Fruit fly (Drosophila melanogaster) whole organism, embryonic: ENCODE measurements around the gene CG17768.

Experiments
- Bgb ChIP-seq: fragments of 200-800 bp; sonication (Bioruptor generic); IDR thresholded peaks from 2 replicates; pipeline ENCODE4 v1.3.6; 2022; ENCODE audit warnings: missing biosample characterization, missing genetic modification characterization; ENCODE audit not compliant: partially characterized antibody
- CG11085 ChIP-seq: fragments of 200-800 bp; sonication (Bioruptor generic); IDR thresholded peaks from 2 replicates; pipeline ENCODE4 v1.3.6; 2022; ENCODE audit warnings: missing biosample characterization, missing genetic modification characterization
- CG11560 ChIP-seq: fragments of 200-800 bp; sonication (Bioruptor generic); IDR thresholded peaks from 3 replicates; pipeline ENCODE4 v1.3.6; 2022; ENCODE audit warnings: missing biosample characterization, missing genetic modification characterization
- CG12219 ChIP-seq: fragments of 200-800 bp; sonication (Bioruptor generic); optimal IDR thresholded peaks from 3 replicates; lab custom pipeline; 2018; ENCODE audit warnings: missing biosample characterization, mild to moderate bottlenecking, missing genetic modification characterization
- CG12299 ChIP-seq: fragments of 200-800 bp; sonication (Bioruptor generic); optimal IDR thresholded peaks from 2 replicates; lab custom pipeline; 2018; ENCODE audit warnings: missing biosample characterization, mild to moderate bottlenecking, missing genetic modification characterization
- CG12391 ChIP-seq: fragments of 200-800 bp; sonication (Bioruptor generic); optimal IDR thresholded peaks from 3 replicates; lab custom pipeline; 2018; ENCODE audit warnings: missing biosample characterization, mild to moderate bottlenecking, missing genetic modification characterization, moderate library complexity
- CG15514 ChIP-seq: fragments of 200-800 bp; sonication (Bioruptor generic); optimal IDR thresholded peaks from 3 replicates; lab custom pipeline; 2017; ENCODE audit warnings: missing biosample characterization, missing genetic modification characterization, mild to moderate bottlenecking, moderate library complexity, missing genetic modification reagents
- CG16779 ChIP-seq: fragments of 200-800 bp; sonication (Bioruptor generic); IDR thresholded peaks from 2 replicates; pipeline ENCODE4 v1.3.6; 2022; ENCODE audit warnings: missing biosample characterization, missing genetic modification characterization
- CG17612 ChIP-seq: fragments of 200-800 bp; sonication (Bioruptor generic); IDR thresholded peaks from 2 replicates; pipeline ENCODE4 v1.3.6; 2022; ENCODE audit warnings: missing biosample characterization, missing genetic modification characterization
- CG17802 ChIP-seq: fragments of 200-800 bp; sonication (Bioruptor generic); optimal IDR thresholded peaks from 2 replicates; lab custom pipeline; 2018; ENCODE audit warnings: missing biosample characterization, mild to moderate bottlenecking, missing genetic modification characterization, moderate library complexity
- CG32532 ChIP-seq: fragments of 200-800 bp; sonication (Bioruptor generic); IDR thresholded peaks from 2 replicates; pipeline ENCODE4 v1.3.6; 2022; ENCODE audit warnings: missing biosample characterization, missing genetic modification characterization
- CG33213 ChIP-seq: fragments of 200-800 bp; sonication (Bioruptor generic); optimal IDR thresholded peaks from 3 replicates; lab custom pipeline; 2016; ENCODE audit warnings: missing biosample characterization, missing genetic modification characterization
- CG4328 ChIP-seq: fragments of 200-800 bp; sonication (Bioruptor generic); optimal IDR thresholded peaks from 3 replicates; lab custom pipeline; 2017; ENCODE audit warnings: missing biosample characterization, missing genetic modification reagents, missing genetic modification characterization
- CG5180 ChIP-seq: fragments of 200-800 bp; sonication (Bioruptor generic); optimal IDR thresholded peaks from 3 replicates; lab custom pipeline; 2017; ENCODE audit warnings: missing biosample characterization, missing genetic modification characterization, mild to moderate bottlenecking, moderate library complexity, missing genetic modification reagents
- CG7963 ChIP-seq: fragments of 200-800 bp; sonication (Bioruptor generic); IDR thresholded peaks from 3 replicates; pipeline ENCODE4 v1.3.6; 2022; ENCODE audit warnings: missing biosample characterization, missing genetic modification characterization; ENCODE audit not compliant: partially characterized antibody
- CG9932 ChIP-seq: fragments of 200-800 bp; sonication (Bioruptor generic); IDR thresholded peaks from 2 replicates; pipeline ENCODE4 v1.3.6; 2022; ENCODE audit warnings: missing biosample characterization, missing genetic modification characterization
- Camta ChIP-seq: fragments of 200-800 bp; sonication (Bioruptor generic); optimal IDR thresholded peaks from 2 replicates; lab custom pipeline; 2016; ENCODE audit warnings: missing biosample characterization, missing genetic modification characterization
- Chrac-16 ChIP-seq: fragments of 200-800 bp; sonication (Bioruptor generic); optimal IDR thresholded peaks from 3 replicates; lab custom pipeline; 2016; ENCODE audit warnings: missing biosample characterization, missing genetic modification characterization
- Doc3 ChIP-seq: fragments of 200-800 bp; sonication (Bioruptor generic); IDR thresholded peaks from 3 replicates; pipeline ENCODE4 v1.3.6; 2022; ENCODE audit warnings: missing biosample characterization, missing genetic modification characterization; ENCODE audit not compliant: partially characterized antibody
- HLH3B ChIP-seq: fragments of 200-800 bp; sonication (Bioruptor generic); IDR thresholded peaks from 2 replicates; pipeline ENCODE4 v1.3.6; 2022; ENCODE audit warnings: missing biosample characterization, missing genetic modification characterization
- HLHmδ ChIP-seq: fragments of 200-800 bp; sonication (Bioruptor generic); optimal IDR thresholded peaks from 2 replicates; lab custom pipeline; 2018; ENCODE audit warnings: missing biosample characterization, mild to moderate bottlenecking, missing genetic modification characterization, moderate library complexity
- HmgZ ChIP-seq: fragments of 200-800 bp; sonication (Bioruptor generic); optimal IDR thresholded peaks from 2 replicates; lab custom pipeline; 2018; ENCODE audit warnings: missing biosample characterization, mild to moderate bottlenecking, missing genetic modification characterization
- Hmr ChIP-seq: fragments of 200-800 bp; sonication (Bioruptor generic); optimal IDR thresholded peaks from 3 replicates; lab custom pipeline; 2017; ENCODE audit warnings: mild to moderate bottlenecking, missing biosample characterization, missing genetic modification reagents, missing genetic modification characterization
- Hr78 ChIP-seq, 2 experiments: fragments of 200-800 bp in 1 of 2; fragments of >200 bp in 1 of 2; sonication (Bioruptor generic) in 1 of 2; optimal IDR thresholded peaks; 2 replicates each; lab custom pipeline; 2017 to 2019; ENCODE audit warnings: missing biosample characterization in 2 of 2, missing genetic modification characterization in 2 of 2, mild to moderate bottlenecking in 1 of 2, moderate library complexity in 1 of 2
- Meics ChIP-seq: fragments of 200-800 bp; sonication (Bioruptor generic); optimal IDR thresholded peaks from 2 replicates; lab custom pipeline; 2017; ENCODE audit warnings: missing biosample characterization, mild to moderate bottlenecking, missing genetic modification characterization
- Mes4 ChIP-seq: fragments of 200-800 bp; sonication (Bioruptor generic); optimal IDR thresholded peaks from 2 replicates; lab custom pipeline; 2016; ENCODE audit warnings: missing biosample characterization, missing genetic modification characterization
- Myb ChIP-seq: fragments of 200-800 bp; sonication (Bioruptor generic); optimal IDR thresholded peaks from 2 replicates; lab custom pipeline; 2016; ENCODE audit warnings: missing biosample characterization, missing genetic modification characterization
- Neu2 ChIP-seq: fragments of 200-800 bp; sonication (Bioruptor generic); optimal IDR thresholded peaks from 3 replicates; lab custom pipeline; 2016; ENCODE audit warnings: missing biosample characterization, missing genetic modification characterization, borderline replicate concordance
- PHDP ChIP-seq: fragments of 200-800 bp; sonication (Bioruptor generic); optimal IDR thresholded peaks from 3 replicates; lab custom pipeline; 2018; ENCODE audit warnings: missing biosample characterization, mild to moderate bottlenecking, missing genetic modification characterization, moderate library complexity
- Pdp1 ChIP-seq, 2 experiments: fragments of 200-800 bp; sonication (Bioruptor generic); optimal IDR thresholded peaks; 3 replicates each; lab custom pipeline; 2016; ENCODE audit warnings: missing biosample characterization in 2 of 2, missing genetic modification characterization in 2 of 2, mild to moderate bottlenecking in 1 of 2, moderate library complexity in 1 of 2
- Stat92E ChIP-seq, 3 experiments: fragments of >200 bp in 2 of 3; fragments of 200-800 bp in 1 of 3; sonication (Bioruptor generic) in 1 of 3; optimal IDR thresholded peaks; 2 replicates each; lab custom pipeline; 2017 to 2019; ENCODE audit warnings: missing biosample characterization in 3 of 3, missing genetic modification characterization in 3 of 3, mild to moderate bottlenecking in 1 of 3, moderate library complexity in 1 of 3
- Trl ChIP-seq, 3 experiments: fragments of >200 bp in 2 of 3; fragments of 200-800 bp in 1 of 3; sonication (Bioruptor generic) in 1 of 3; optimal IDR thresholded peaks; 2 replicates in 1 of 3; 3 replicates in 2 of 3; lab custom pipeline; 2016 to 2017; ENCODE audit warnings: missing biosample characterization in 1 of 3, missing genetic modification characterization in 1 of 3
- amos ChIP-seq: fragments of 200-800 bp; sonication (Bioruptor generic); IDR thresholded peaks from 2 replicates; pipeline ENCODE4 v1.3.6; 2022; ENCODE audit warnings: missing biosample characterization, missing genetic modification characterization; ENCODE audit not compliant: partially characterized antibody
- ara ChIP-seq: fragments of 200-800 bp; sonication (Bioruptor generic); IDR thresholded peaks from 2 replicates; pipeline ENCODE4 v1.3.6; 2022; ENCODE audit warnings: missing biosample characterization, missing genetic modification characterization
- bigmax ChIP-seq: fragments of 200-800 bp; sonication (Bioruptor generic); optimal IDR thresholded peaks from 2 replicates; lab custom pipeline; 2018; ENCODE audit warnings: missing biosample characterization, mild to moderate bottlenecking, missing genetic modification characterization
- chinmo ChIP-seq: fragments of 200-800 bp; sonication (Bioruptor generic); IDR thresholded peaks from 4 replicates; pipeline ENCODE4 v1.3.6; 2022; ENCODE audit warnings: missing biosample characterization, missing genetic modification characterization; ENCODE audit not compliant: partially characterized antibody
- corto ChIP-seq: fragments of 200-800 bp; sonication (Bioruptor generic); optimal IDR thresholded peaks from 2 replicates; lab custom pipeline; 2016; ENCODE audit warnings: missing biosample characterization, mild to moderate bottlenecking, missing genetic modification characterization, moderate library complexity
- da ChIP-seq: fragments of 200-800 bp; sonication (Bioruptor generic); optimal IDR thresholded peaks from 2 replicates; lab custom pipeline; 2016; ENCODE audit warnings: missing biosample characterization, missing genetic modification characterization
- dpn ChIP-seq, 2 experiments: fragments of 200-800 bp; sonication (Bioruptor generic); optimal IDR thresholded peaks; 3 replicates each; lab custom pipeline; 2016; ENCODE audit warnings: missing biosample characterization in 2 of 2, missing genetic modification characterization in 2 of 2
- ewg ChIP-seq: fragments of 200-800 bp; sonication (Bioruptor generic); optimal IDR thresholded peaks from 3 replicates; lab custom pipeline; 2017; ENCODE audit warnings: mild to moderate bottlenecking, missing biosample characterization, missing genetic modification reagents, missing genetic modification characterization
- exex ChIP-seq: fragments of 200-800 bp; sonication (Bioruptor generic); optimal IDR thresholded peaks from 4 replicates; lab custom pipeline; 2018; ENCODE audit warnings: missing biosample characterization, mild to moderate bottlenecking, missing genetic modification characterization, moderate library complexity
- hb ChIP-seq: fragments of 200-800 bp; sonication (Bioruptor generic); IDR thresholded peaks from 3 replicates; pipeline ENCODE4 v1.3.6; 2022; ENCODE audit warnings: missing biosample characterization, missing genetic modification characterization; ENCODE audit not compliant: partially characterized antibody
- ind ChIP-seq: fragments of 200-800 bp; sonication (Bioruptor generic); optimal IDR thresholded peaks from 3 replicates; lab custom pipeline; 2016; ENCODE audit warnings: missing biosample characterization, missing genetic modification characterization
- lola ChIP-seq, 3 experiments: fragments of >200 bp in 2 of 3; fragments of 200-800 bp in 1 of 3; sonication (Bioruptor generic) in 1 of 3; optimal IDR thresholded peaks; 2 replicates each; lab custom pipeline; 2017 to 2019; ENCODE audit warnings: missing biosample characterization in 3 of 3, missing genetic modification characterization in 3 of 3, mild to moderate bottlenecking in 1 of 3, moderate library complexity in 1 of 3
- pita ChIP-seq: fragments of 200-800 bp; sonication (Bioruptor generic); optimal IDR thresholded peaks from 2 replicates; lab custom pipeline; 2017; ENCODE audit warnings: missing biosample characterization, mild to moderate bottlenecking, missing genetic modification characterization
- sna ChIP-seq: fragments of 200-800 bp; sonication (Bioruptor generic); IDR thresholded peaks from 2 replicates; pipeline ENCODE4 v1.3.6; 2022; ENCODE audit warnings: missing biosample characterization, missing genetic modification characterization; ENCODE audit not compliant: partially characterized antibody
- ssp ChIP-seq: fragments of 200-800 bp; sonication (Bioruptor generic); IDR thresholded peaks from 2 replicates; pipeline ENCODE4 v1.3.6; 2022; ENCODE audit warnings: missing biosample characterization, missing genetic modification characterization
- tx ChIP-seq: fragments of 200-800 bp; sonication (Bioruptor generic); optimal IDR thresholded peaks from 2 replicates; lab custom pipeline; 2016; ENCODE audit warnings: missing biosample characterization, missing genetic modification characterization

CG17768 gene

dm6 chr2L:10439174-10439573 is 34.2 kb upstream of the CG17768 start, which contains the start of gene Nse4 (continued):
- TF ChIP-seq CG12219 (GFP tag; lab: Kevin White, UChicago) (no peak), Trl (optimal IDR thresholded peaks at IDR 0.05; lab: Kevin White, UChicago) (no peak), Trl (GFP tag; optimal IDR thresholded peaks at IDR 0.05; lab: Kevin White, UChicago) (no peak), HLH3B (no peak), Mes4 (GFP tag; lab: Kevin White, UChicago) (no peak), ssp (peak; percentile 95), chinmo (GFP tag; lab: Robert Waterston, UW) (peak; percentile 85; the same call in 2 of the 4 replicates), CG7963 (peak; percentile 90), Camta (GFP tag; lab: Kevin White, UChicago) (no peak), CG12299 (tag; lab: Kevin White, UChicago) (no peak), da (GFP tag; lab: Kevin White, UChicago) (no peak), Hr78 (GFP tag; optimal IDR thresholded peaks at IDR 0.05; lab: Kevin White, UChicago) (no peak), Bgb (GFP tag; lab: Robert Waterston, UW) (peak; percentile 91), CG33213 (GFP tag; lab: Kevin White, UChicago) (no peak), CG9932 (GFP tag; lab: Robert Waterston, UW) (no peak), tx (GFP tag; lab: Kevin White, UChicago) (no peak), ewg (GFP tag; lab: Kevin White, UChicago) (no peak), CG17802 (tag; lab: Kevin White, UChicago) (peak; percentile 41), ind (GFP tag; lab: Kevin White, UChicago) (no peak), hb (GFP tag; lab: Robert Waterston, UW) (peak; percentile 79; the same call in 2 of the 3 replicates), bigmax (GFP tag; lab: Kevin White, UChicago) (no peak), CG32532 (GFP tag; lab: Robert Waterston, UW) (no peak), Myb (GFP tag; lab: Kevin White, UChicago) (peak; percentile 4), CG17612 (GFP tag; lab: Robert Waterston, UW) (no peak), Doc3 (GFP tag; lab: Robert Waterston, UW) (peak; percentile 46; the same call in 2 of the 3 replicates), amos (GFP tag; lab: Robert Waterston, UW) (peak; percentile 84; the same call in 1 of the 2 replicates), Chrac-16 (GFP tag; lab: Kevin White, UChicago) (no peak), Pdp1 (GFP tag; optimal IDR thresholded peaks at IDR 0.05; lab: Kevin White, UChicago) (no peak), CG4328 (no peak), lola (GFP tag; optimal IDR thresholded peaks at IDR 0.05; lab: Kevin White, UChicago) (peak in 1 of 3 experiments; percentile 32), PHDP (tag; lab: Kevin White, UChicago) (no peak), CG12391 (peak; percentile 2), CG11560 (tag; lab: Robert Waterston, UW) (no peak), Hmr (no peak), HLHmδ (no peak), HmgZ (tag; lab: Kevin White, UChicago) (peak; percentile 5), dpn (GFP tag; optimal IDR thresholded peaks at IDR 0.05; lab: Kevin White, UChicago) (no peak), CG16779 (GFP tag; lab: Robert Waterston, UW) (no peak), pita (GFP tag; lab: Kevin White, UChicago) (no peak), CG15514 (GFP tag; lab: Kevin White, UChicago) (peak; percentile 25), CG5180 (GFP tag; lab: Kevin White, UChicago) (no peak), ara (GFP tag; lab: Robert Waterston, UW) (no peak), sna (peak; percentile 83), exex (tag; lab: Kevin White, UChicago) (no peak), Meics (GFP tag; lab: Kevin White, UChicago) (no peak), CG11085 (GFP tag; lab: Robert Waterston, UW) (no peak), Neu2 (GFP tag; lab: Kevin White, UChicago) (no peak), corto (GFP tag; lab: Kevin White, UChicago) (no peak), Stat92E (GFP tag; optimal IDR thresholded peaks at IDR 0.05; lab: Kevin White, UChicago) (no peak)
